Worm (Caenorhabditis elegans) whole organism, young adult: ENCODE measurements around the gene col-94.

ENCODE experiments used
- B0019.2 ChIP-seq: fragments of 200-800 bp; sonication (Bioruptor generic); conservative IDR thresholded peaks from 2 replicates; pipeline ENCODE4 v1.3.6; 2022; ENCODE audit warnings: missing genetic modification reagents, missing genetic modification characterization, missing compliant biosample characterization
- F57A8.1 ChIP-seq: fragments of 200-800 bp; sonication (Bioruptor generic); optimal IDR thresholded peaks from 2 replicates; lab custom pipeline; 2018; ENCODE audit warnings: mild to moderate bottlenecking, missing genetic modification characterization, moderate library complexity, missing compliant biosample characterization
- Y67H2A.10 ChIP-seq: fragments of 200-800 bp; sonication (Bioruptor generic); conservative IDR thresholded peaks from 2 replicates; pipeline ENCODE4 v1.3.6; 2022; ENCODE audit warnings: missing genetic modification reagents, missing genetic modification characterization, missing compliant biosample characterization
- Y79H2A.3 ChIP-seq: fragments of 200-800 bp; sonication (Bioruptor generic); conservative IDR thresholded peaks from 2 replicates; pipeline ENCODE4 v1.3.6; 2022; ENCODE audit warnings: missing genetic modification reagents, missing genetic modification characterization, missing compliant biosample characterization
- ceh-79 ChIP-seq: sonication (generic microtip); optimal IDR thresholded peaks from 2 replicates; lab custom pipeline; 2017; ENCODE audit warnings: mild to moderate bottlenecking, missing genetic modification characterization, missing compliant biosample characterization
- mxl-1 ChIP-seq: sonication (generic microtip); optimal IDR thresholded peaks from 2 replicates; lab custom pipeline; 2016; ENCODE audit warnings: missing genetic modification characterization, missing compliant biosample characterization
- nhr-27 ChIP-seq: fragments of 200-800 bp; sonication (Bioruptor generic); optimal IDR thresholded peaks from 2 replicates; lab custom pipeline; 2018; ENCODE audit warnings: mild to moderate bottlenecking, missing genetic modification characterization, moderate library complexity, missing compliant biosample characterization
- unc-62 ChIP-seq: fragments of 150-350 bp; optimal IDR thresholded peaks from 2 replicates; lab custom pipeline; 2014; ENCODE audit warnings: missing biosample characterization, missing genetic modification reagents, missing genetic modification characterization

ce11 chrIII:11008869-11009268 is 21.2 kb upstream of the col-94 start, which contains the start of gene exos-1:
- TF ChIP-seq unc-62 (GFP tag; lab: Kevin White, UChicago) (no peak), F57A8.1 (GFP tag; lab: Kevin White, UChicago) (no peak), Y79H2A.3 (GFP tag; lab: Robert Waterston, UW) (no peak), Y67H2A.10 (GFP tag; lab: Robert Waterston, UW) (no peak), mxl-1 (tag; lab: Kevin White, UChicago) (no peak), nhr-27 (tag; lab: Kevin White, UChicago) (no peak), ceh-79 (tag; lab: Kevin White, UChicago) (no peak), B0019.2 (GFP tag; lab: Robert Waterston, UW) (no peak)
